Fruit fly (Drosophila melanogaster) Kc167 (cell line): Measurements from ENCODE around the gene sgg.

Source experiments
- h ChIP-seq: fragments of >200 bp; optimal IDR thresholded peaks from 3 replicates; lab custom pipeline; 2018; ENCODE audit warnings: missing external identifiers
- psq ChIP-seq: fragments of >200 bp; optimal IDR thresholded peaks from 2 replicates; lab custom pipeline; 2017; ENCODE audit warnings: missing external identifiers

DNA sequence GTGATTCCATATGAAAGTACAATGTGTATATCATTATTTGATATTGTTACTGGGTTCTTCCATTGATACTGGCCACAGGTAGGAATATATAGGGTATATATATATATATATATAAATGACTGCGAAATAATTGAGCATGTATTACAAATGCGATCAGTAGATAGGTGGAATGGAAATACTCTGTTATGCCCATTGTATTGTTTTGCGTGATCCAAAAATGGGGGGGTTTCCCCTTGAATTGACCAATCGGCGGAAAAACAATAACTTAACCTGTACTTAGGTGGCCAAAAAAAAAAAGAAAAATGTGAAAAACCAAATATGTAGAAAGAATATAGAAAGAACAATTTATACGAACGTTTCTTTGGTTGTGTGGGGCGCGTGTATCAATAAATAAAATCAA is 4.2 kb downstream of the sgg start:
- no peak for TF ChIP-seq h
- no peak for TF ChIP-seq psq
